Worm (Caenorhabditis elegans): Measurements from ENCODE around the gene pxl-1.

Gene pxl-1

ce11 chrIII:5874664-5875417 lies 21.0 kb downstream of the pxl-1 start:
- TF ChIP-seq zag-1 (tag; optimal IDR thresholded peaks at IDR 0.05) (no peak), mbf-1 (tag; optimal IDR thresholded peaks at IDR 0.05) (no peak), skn-1 (tag; optimal IDR thresholded peaks at IDR 0.05) (no peak), nhr-129 (tag; optimal IDR thresholded peaks at IDR 0.05) (peak; percentile 6)

- TF ChIP-seq blmp-1 (tag; optimal IDR thresholded peaks at IDR 0.05; ENCODE audit: insufficient read depth) (peak; percentile 65), nhr-129 (tag; optimal IDR thresholded peaks at IDR 0.05) (peak; percentile 77), ztf-4 (tag; optimal IDR thresholded peaks at IDR 0.05) (peak; percentile 57), mdl-1 (tag; optimal IDR thresholded peaks at IDR 0.05) (peak in 1 of 2 experiments; percentile 42), alr-1 (tag; optimal IDR thresholded peaks at IDR 0.05) (no peak), ama-1 (optimal IDR thresholded peaks at IDR 0.05) (peak; percentile 87), nhr-6 (tag; optimal IDR thresholded peaks at IDR 0.05) (peak; percentile 31), snpc-4 (tag; optimal IDR thresholded peaks at IDR 0.05) (no peak), nhr-12 (tag; optimal IDR thresholded peaks at IDR 0.05) (no peak), nhr-21 (tag; optimal IDR thresholded peaks at IDR 0.05) (peak; percentile 96), skn-1 (tag; optimal IDR thresholded peaks at IDR 0.05) (peak; percentile 34), sma-9 (GFP tag; optimal IDR thresholded peaks at IDR 0.05) (peak; percentile 74), sma-9 (tag; optimal IDR thresholded peaks at IDR 0.05) (no peak), fos-1 (tag; optimal IDR thresholded peaks at IDR 0.05) (peak; percentile 42), nhr-25 (tag; optimal IDR thresholded peaks at IDR 0.05) (peak; percentile 56), gmeb-1 (tag; optimal IDR thresholded peaks at IDR 0.05) (peak; percentile 68), lin-13 (GFP tag; optimal IDR thresholded peaks at IDR 0.05) (peak; percentile 15), sma-3 (GFP tag; optimal IDR thresholded peaks at IDR 0.05) (peak; percentile 79), crh-2 (tag; optimal IDR thresholded peaks at IDR 0.05) (peak; percentile 71), lsy-2 (tag; optimal IDR thresholded peaks at IDR 0.05) (peak in 1 of 2 experiments; percentile 56), unc-62 (GFP tag; optimal IDR thresholded peaks at IDR 0.05) (peak; percentile 34), lin-39 (tag; optimal IDR thresholded peaks at IDR 0.05) (no peak), lin-11 (tag; optimal IDR thresholded peaks at IDR 0.05) (no peak)
Measured at ce11 chrIII:5874263-5874662, 21.6 kb downstream of the pxl-1 start.

- no peak for TF ChIP-seq C34F6.9 (tag; optimal IDR thresholded peaks at IDR 0.05)
- no peak for TF ChIP-seq ztf-1 (GFP tag; conservative IDR thresholded peaks at IDR 0.05)
- no peak for TF ChIP-seq nhr-77 (tag; optimal IDR thresholded peaks at IDR 0.05)
- TF ChIP-seq fos-1 (tag; optimal IDR thresholded peaks at IDR 0.05), result no peak
- peak; percentile 67 for TF ChIP-seq nhr-129 (tag; optimal IDR thresholded peaks at IDR 0.05)
- no peak for TF ChIP-seq mbf-1 (tag; optimal IDR thresholded peaks at IDR 0.05)
- no peak for TF ChIP-seq crh-2 (tag; optimal IDR thresholded peaks at IDR 0.05)
Measured at ce11 chrIII:5872288-5872687, 23.5 kb downstream of the pxl-1 start.

DNA sequence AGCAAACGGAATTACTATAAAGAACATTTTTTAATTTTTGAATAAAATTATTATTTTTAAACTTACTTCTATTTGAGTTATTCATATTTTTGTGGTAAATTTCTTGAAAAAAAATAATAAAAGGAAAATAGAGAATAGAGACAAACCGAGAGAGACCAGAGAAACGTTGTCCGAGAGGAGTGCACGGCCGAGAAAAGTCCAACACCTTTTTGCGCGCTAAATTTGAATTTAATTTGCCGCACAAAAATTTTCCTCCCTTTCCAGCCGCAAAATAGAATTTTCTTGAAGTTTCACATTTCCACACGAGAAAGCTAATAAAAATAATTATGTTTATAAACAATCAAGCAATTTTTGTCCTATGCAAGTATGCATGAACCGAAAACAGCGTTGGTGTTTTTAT lies 24.1 kb downstream of the pxl-1 start, which contains the start of the genes F01F1.11 and F01F1.3:
TSS of gene F01F1.11 (minus strand) at position 118 of the 400 bp plus-strand sequence.
TSS of gene F01F1.3 (plus strand) at position 179 of the 400 bp plus-strand sequence.
- TF ChIP-seq nhr-25 (tag; optimal IDR thresholded peaks at IDR 0.05) (peak; percentile 77), peb-1 (tag; optimal IDR thresholded peaks at IDR 0.05) (no peak), C34F6.9 (tag; optimal IDR thresholded peaks at IDR 0.05) (peak; percentile 60), fos-1 (tag; optimal IDR thresholded peaks at IDR 0.05) (peak; percentile 33), unc-55 (GFP tag; optimal IDR thresholded peaks at IDR 0.05) (peak; percentile 84), blmp-1 (tag; optimal IDR thresholded peaks at IDR 0.05; ENCODE audit: insufficient read depth) (peak; percentile 25), mab-5 (tag; optimal IDR thresholded peaks at IDR 0.05) (no peak), ceh-16 (tag; optimal IDR thresholded peaks at IDR 0.05) (no peak), gmeb-1 (tag; optimal IDR thresholded peaks at IDR 0.05) (peak; percentile 95), sma-9 (GFP tag; optimal IDR thresholded peaks at IDR 0.05) (peak; percentile 88), sma-9 (tag; optimal IDR thresholded peaks at IDR 0.05) (no peak), ztf-4 (tag; optimal IDR thresholded peaks at IDR 0.05) (peak; percentile 5), sma-3 (GFP tag; optimal IDR thresholded peaks at IDR 0.05) (peak; percentile 88), crh-2 (tag; optimal IDR thresholded peaks at IDR 0.05) (peak; percentile 82), lin-13 (GFP tag; optimal IDR thresholded peaks at IDR 0.05) (peak; percentile 69), ceh-82 (tag; optimal IDR thresholded peaks at IDR 0.05) (no peak), egl-27 (tag; optimal IDR thresholded peaks at IDR 0.05) (peak; percentile 68), skn-1 (tag; optimal IDR thresholded peaks at IDR 0.05) (no peak), unc-39 (tag; optimal IDR thresholded peaks at IDR 0.05) (no peak), lin-11 (tag; optimal IDR thresholded peaks at IDR 0.05) (peak; percentile 52), F13H6.1 (tag; optimal IDR thresholded peaks at IDR 0.05) (peak; percentile 79), nhr-10 (tag; optimal IDR thresholded peaks at IDR 0.05) (no peak), nhr-77 (tag; optimal IDR thresholded peaks at IDR 0.05) (peak; percentile 11), lsy-2 (tag; optimal IDR thresholded peaks at IDR 0.05) (peak; percentile 48 to 90), nhr-6 (tag; optimal IDR thresholded peaks at IDR 0.05) (peak; percentile 52), unc-62 (GFP tag; optimal IDR thresholded peaks at IDR 0.05) (no peak), sem-4 (tag; optimal IDR thresholded peaks at IDR 0.05) (peak; percentile 8), nhr-129 (tag; optimal IDR thresholded peaks at IDR 0.05) (peak; percentile 40), snpc-4 (tag; optimal IDR thresholded peaks at IDR 0.05) (peak; percentile 30), nhr-23 (tag; optimal IDR thresholded peaks at IDR 0.05) (no peak), lin-39 (tag; optimal IDR thresholded peaks at IDR 0.05) (no peak), nhr-21 (tag; optimal IDR thresholded peaks at IDR 0.05) (peak; percentile 76)
